Fruit fly (Drosophila melanogaster) whole organism, embryonic: ENCODE results near the gene CG31957.

Experiments
- Aef1 ChIP-seq: fragments of 200-800 bp; sonication (Bioruptor generic); IDR thresholded peaks from 3 replicates; pipeline ENCODE4 v1.3.6; 2022; ENCODE audit warnings: missing biosample characterization, missing genetic modification characterization
- CG10979 ChIP-seq: fragments of 200-800 bp; sonication (Bioruptor generic); optimal IDR thresholded peaks from 2 replicates; lab custom pipeline; 2018; ENCODE audit warnings: missing biosample characterization, mild to moderate bottlenecking, missing genetic modification characterization, moderate library complexity
- CG11504 ChIP-seq: fragments of 200-800 bp; sonication (Bioruptor generic); optimal IDR thresholded peaks from 3 replicates; lab custom pipeline; 2019; ENCODE audit warnings: missing biosample characterization, mild to moderate bottlenecking, missing genetic modification characterization, moderate library complexity
- CG12104 ChIP-seq: fragments of 200-800 bp; sonication (Bioruptor generic); optimal IDR thresholded peaks from 3 replicates; lab custom pipeline; 2016; ENCODE audit warnings: missing biosample characterization, missing genetic modification characterization
- CG12391 ChIP-seq: fragments of 200-800 bp; sonication (Bioruptor generic); optimal IDR thresholded peaks from 3 replicates; lab custom pipeline; 2018; ENCODE audit warnings: missing biosample characterization, mild to moderate bottlenecking, missing genetic modification characterization, moderate library complexity
- CG13424 ChIP-seq: fragments of 200-800 bp; sonication (Bioruptor generic); optimal IDR thresholded peaks from 2 replicates; lab custom pipeline; 2019; ENCODE audit warnings: missing biosample characterization, mild to moderate bottlenecking, missing genetic modification characterization, moderate library complexity
- CG14710 ChIP-seq: fragments of 200-800 bp; sonication (Bioruptor generic); optimal IDR thresholded peaks from 3 replicates; lab custom pipeline; 2019; ENCODE audit warnings: missing biosample characterization, mild to moderate bottlenecking, missing genetic modification characterization, moderate library complexity
- CG16815 ChIP-seq: fragments of 200-800 bp; sonication (Bioruptor generic); optimal IDR thresholded peaks from 3 replicates; lab custom pipeline; 2017; ENCODE audit warnings: missing biosample characterization, mild to moderate bottlenecking, missing genetic modification characterization
- CG17328 ChIP-seq: fragments of 200-800 bp; sonication (Bioruptor generic); IDR thresholded peaks from 2 replicates; pipeline ENCODE4 v1.3.6; 2022; ENCODE audit warnings: missing biosample characterization, missing genetic modification characterization
- CG2712 ChIP-seq: fragments of 200-800 bp; optimal IDR thresholded peaks from 3 replicates; lab custom pipeline; 2019; ENCODE audit warnings: missing biosample characterization, mild to moderate bottlenecking, missing genetic modification characterization, moderate library complexity
- CG30403 ChIP-seq: fragments of 200-800 bp; sonication (Bioruptor generic); optimal IDR thresholded peaks from 3 replicates; lab custom pipeline; 2016; ENCODE audit warnings: missing biosample characterization, missing genetic modification characterization
- CG3065 ChIP-seq: fragments of 200-800 bp; sonication (Bioruptor generic); optimal IDR thresholded peaks from 2 replicates; lab custom pipeline; 2016; ENCODE audit warnings: missing biosample characterization, missing genetic modification characterization
- CG31365 ChIP-seq: fragments of 200-800 bp; sonication (Bioruptor generic); optimal IDR thresholded peaks from 2 replicates; lab custom pipeline; 2018; ENCODE audit warnings: missing biosample characterization, mild to moderate bottlenecking, missing genetic modification characterization
- CG31441 ChIP-seq: fragments of 200-800 bp; sonication (Bioruptor generic); IDR thresholded peaks from 2 replicates; pipeline ENCODE4 v1.3.6; 2022; ENCODE audit warnings: missing biosample characterization, missing genetic modification characterization
- CG4404 ChIP-seq: fragments of 200-800 bp; sonication (Bioruptor generic); IDR thresholded peaks from 2 replicates; pipeline ENCODE4 v1.3.6; 2022; ENCODE audit warnings: missing biosample characterization, missing genetic modification characterization
- CG4820 ChIP-seq: fragments of 200-800 bp; sonication (Bioruptor generic); optimal IDR thresholded peaks from 3 replicates; lab custom pipeline; 2016; ENCODE audit warnings: missing biosample characterization, missing genetic modification characterization
- CG6689 ChIP-seq: fragments of 200-800 bp; sonication (Bioruptor generic); IDR thresholded peaks from 2 replicates; pipeline ENCODE4 v1.3.6; 2022; ENCODE audit warnings: missing biosample characterization, missing genetic modification characterization
- CG7372 ChIP-seq: fragments of 200-800 bp; sonication (Bioruptor generic); IDR thresholded peaks from 2 replicates; pipeline ENCODE4 v1.3.6; 2022; ENCODE audit warnings: missing biosample characterization, missing genetic modification characterization
- CG8478 ChIP-seq: fragments of >200 bp; optimal IDR thresholded peaks from 2 replicates; lab custom pipeline; 2018
- CG8765 ChIP-seq: fragments of 200-800 bp; sonication (Bioruptor generic); IDR thresholded peaks from 2 replicates; pipeline ENCODE4 v1.3.6; 2022; ENCODE audit warnings: missing biosample characterization, missing genetic modification characterization
- CoRest ChIP-seq: fragments of 200-800 bp; sonication (Bioruptor generic); optimal IDR thresholded peaks from 3 replicates; lab custom pipeline; 2018; ENCODE audit warnings: missing biosample characterization, mild to moderate bottlenecking, missing genetic modification characterization, moderate library complexity
- E2f1 ChIP-seq: fragments of 200-800 bp; sonication (Bioruptor generic); IDR thresholded peaks from 2 replicates; pipeline ENCODE4 v1.3.6; 2022; ENCODE audit warnings: missing biosample characterization, missing genetic modification characterization
- Ets65A ChIP-seq: fragments of 200-800 bp; sonication (Bioruptor generic); peaks from one replicate; lab custom pipeline; 2016; ENCODE audit warnings: missing biosample characterization, missing genetic modification characterization
- HLH3B ChIP-seq: fragments of 200-800 bp; sonication (Bioruptor generic); IDR thresholded peaks from 2 replicates; pipeline ENCODE4 v1.3.6; 2022; ENCODE audit warnings: missing biosample characterization, missing genetic modification characterization
- Jarid2 ChIP-seq: fragments of 200-800 bp; sonication (Bioruptor generic); optimal IDR thresholded peaks from 3 replicates; lab custom pipeline; 2017; ENCODE audit warnings: mild to moderate bottlenecking, missing biosample characterization, missing genetic modification reagents, missing genetic modification characterization
- Med ChIP-seq: fragments of 200-800 bp; sonication (Bioruptor generic); peaks from one replicate; lab custom pipeline; 2016; ENCODE audit warnings: missing biosample characterization, missing genetic modification characterization, mild to moderate bottlenecking, inconsistent platforms, moderate library complexity
- Meics ChIP-seq: fragments of 200-800 bp; sonication (Bioruptor generic); optimal IDR thresholded peaks from 2 replicates; lab custom pipeline; 2017; ENCODE audit warnings: missing biosample characterization, mild to moderate bottlenecking, missing genetic modification characterization
- Oli ChIP-seq: fragments of 200-800 bp; sonication (Bioruptor generic); optimal IDR thresholded peaks from 2 replicates; lab custom pipeline; 2018; ENCODE audit warnings: missing biosample characterization, mild to moderate bottlenecking, missing genetic modification characterization, moderate library complexity
- Ptx1 ChIP-seq: fragments of 200-800 bp; sonication (Bioruptor generic); IDR thresholded peaks from 2 replicates; pipeline ENCODE4 v1.3.6; 2022; ENCODE audit warnings: missing biosample characterization, missing genetic modification characterization
- Six4 ChIP-seq: fragments of 200-800 bp; sonication (Bioruptor generic); optimal IDR thresholded peaks from 2 replicates; lab custom pipeline; 2016; ENCODE audit warnings: missing biosample characterization, missing genetic modification characterization
- Sox102F ChIP-seq: fragments of 200-800 bp; sonication (Bioruptor generic); optimal IDR thresholded peaks from 2 replicates; lab custom pipeline; 2018; ENCODE audit warnings: missing biosample characterization, mild to moderate bottlenecking, missing genetic modification characterization, moderate library complexity
- Sry-β ChIP-seq: fragments of 200-800 bp; sonication (Bioruptor generic); optimal IDR thresholded peaks from 2 replicates; lab custom pipeline; 2018; ENCODE audit warnings: missing biosample characterization, mild to moderate bottlenecking, missing genetic modification characterization, moderate library complexity
- ara ChIP-seq: fragments of 200-800 bp; sonication (Bioruptor generic); IDR thresholded peaks from 2 replicates; pipeline ENCODE4 v1.3.6; 2022; ENCODE audit warnings: missing biosample characterization, missing genetic modification characterization
- chif ChIP-seq, 2 experiments: fragments of 200-800 bp; sonication (Bioruptor generic); optimal IDR thresholded peaks; 3 replicates each; lab custom pipeline; 2016; ENCODE audit warnings: missing biosample characterization in 2 of 2, missing genetic modification characterization in 2 of 2
- dmrt11E ChIP-seq: fragments of 200-800 bp; sonication (Bioruptor generic); optimal IDR thresholded peaks from 3 replicates; lab custom pipeline; 2018; ENCODE audit warnings: missing biosample characterization, mild to moderate bottlenecking, missing genetic modification characterization, moderate library complexity
- fd102C ChIP-seq: fragments of 200-800 bp; sonication (Bioruptor generic); optimal IDR thresholded peaks from 2 replicates; lab custom pipeline; 2018; ENCODE audit warnings: missing biosample characterization, mild to moderate bottlenecking, missing genetic modification characterization, moderate library complexity
- fd96Cb ChIP-seq: fragments of 200-800 bp; sonication (Bioruptor generic); optimal IDR thresholded peaks from 2 replicates; lab custom pipeline; 2018; ENCODE audit warnings: missing biosample characterization, mild to moderate bottlenecking, missing genetic modification characterization, moderate library complexity
- ken ChIP-seq: fragments of 200-800 bp; sonication (Bioruptor generic); IDR thresholded peaks from 3 replicates; pipeline ENCODE4 v1.3.6; 2022; ENCODE audit warnings: missing biosample characterization, missing genetic modification characterization
- lola ChIP-seq, 3 experiments: fragments of >200 bp in 2 of 3; fragments of 200-800 bp in 1 of 3; sonication (Bioruptor generic) in 1 of 3; optimal IDR thresholded peaks; 2 replicates each; lab custom pipeline; 2017 to 2019; ENCODE audit warnings: missing biosample characterization in 3 of 3, missing genetic modification characterization in 3 of 3, mild to moderate bottlenecking in 1 of 3, moderate library complexity in 1 of 3
- nau ChIP-seq: fragments of 200-800 bp; sonication (Bioruptor generic); optimal IDR thresholded peaks from 3 replicates; lab custom pipeline; 2017; ENCODE audit warnings: missing biosample characterization, mild to moderate bottlenecking, missing genetic modification characterization, missing genetic modification reagents
- phol ChIP-seq: fragments of 200-800 bp; sonication (Bioruptor generic); optimal IDR thresholded peaks from 3 replicates; lab custom pipeline; 2018; ENCODE audit warnings: missing biosample characterization, mild to moderate bottlenecking, missing genetic modification characterization, moderate library complexity
- prd ChIP-seq, 3 experiments: fragments of >200 bp in 2 of 3; fragments of 200-800 bp in 1 of 3; sonication (Bioruptor generic) in 1 of 3; optimal IDR thresholded peaks in 2 of 3; IDR thresholded peaks in 1 of 3; 2 replicates in 2 of 3; 3 replicates in 1 of 3; pipeline versions ENCODE4 v1.3.6 to Lab custom; 2017 to 2022; ENCODE audit warnings: missing biosample characterization in 1 of 3, missing genetic modification characterization in 1 of 3
- salm ChIP-seq: fragments of 200-800 bp; sonication (Bioruptor generic); optimal IDR thresholded peaks from 2 replicates; lab custom pipeline; 2018; ENCODE audit warnings: missing biosample characterization, mild to moderate bottlenecking, missing genetic modification characterization
- sc ChIP-seq, 3 experiments: fragments of >200 bp in 2 of 3; fragments of 200-800 bp in 1 of 3; sonication (Bioruptor generic) in 1 of 3; optimal IDR thresholded peaks; 2 replicates in 2 of 3; 3 replicates in 1 of 3; lab custom pipeline; 2017; ENCODE audit warnings: mild to moderate bottlenecking in 1 of 3, missing biosample characterization in 1 of 3, missing genetic modification characterization in 1 of 3, missing genetic modification reagents in 1 of 3
- sens ChIP-seq: fragments of 200-800 bp; sonication (Bioruptor generic); peaks from one replicate; lab custom pipeline; 2016; ENCODE audit warnings: missing biosample characterization, missing genetic modification characterization
- sisA ChIP-seq: fragments of 200-800 bp; sonication (Bioruptor generic); IDR thresholded peaks from 2 replicates; pipeline ENCODE4 v1.3.6; 2022; ENCODE audit warnings: missing biosample characterization, missing genetic modification characterization
- vvl ChIP-seq: fragments of 200-800 bp; sonication (Bioruptor generic); IDR thresholded peaks from 2 replicates; pipeline ENCODE4 v1.3.6; 2022; ENCODE audit warnings: missing biosample characterization, missing genetic modification characterization
- zen ChIP-seq: fragments of 200-800 bp; sonication (Bioruptor generic); optimal IDR thresholded peaks from 3 replicates; lab custom pipeline; 2018; ENCODE audit warnings: missing biosample characterization, mild to moderate bottlenecking, missing genetic modification characterization, moderate library complexity
- zf30C ChIP-seq: fragments of 200-800 bp; sonication (Bioruptor generic); optimal IDR thresholded peaks from 3 replicates; lab custom pipeline; 2018; ENCODE audit warnings: missing biosample characterization, mild to moderate bottlenecking, missing genetic modification characterization

CG31957 gene

DNA sequence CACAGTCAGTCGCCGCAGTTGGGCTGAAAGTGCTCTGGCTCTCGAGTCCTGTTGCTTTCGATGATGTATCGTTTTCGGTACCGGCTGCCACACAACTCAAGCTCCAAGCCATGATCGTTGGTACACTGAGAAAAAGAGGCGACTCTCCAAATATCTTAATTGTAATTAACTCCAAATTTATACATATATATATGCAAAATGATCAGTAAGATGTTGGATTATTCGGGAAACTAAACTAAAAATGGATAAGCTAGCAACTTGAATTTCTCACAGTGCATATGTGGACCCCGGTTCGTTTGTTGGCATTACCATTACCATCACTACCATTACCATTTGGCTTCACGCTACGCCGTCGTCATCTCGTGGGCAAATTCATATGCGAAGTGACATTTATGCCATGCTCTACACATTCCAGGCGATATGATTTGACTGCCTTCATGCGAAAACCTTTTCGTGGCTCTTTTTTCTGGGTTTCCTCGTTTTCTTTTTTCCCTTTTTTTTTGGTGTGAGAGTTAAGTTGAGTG, 18.7 kb downstream of the CG31957 start:
- TF ChIP-seq nau (GFP tag; lab: Kevin White, UChicago): no peak
- peak; percentile 2 for TF ChIP-seq CG16815 (GFP tag; lab: Kevin White, UChicago)
- no peak for TF ChIP-seq CG8478 (lab: Kevin White, UChicago)
- 0 out of 2 replicates have a peak, but pooled peaks have one; percentile 27 for TF ChIP-seq CG6689
- peak; percentile 45 for TF ChIP-seq CG4404 (GFP tag; lab: Robert Waterston, UW)
- peak; percentile 31; the same call in 1 of the 2 replicates for TF ChIP-seq CG31441
- no peak for TF ChIP-seq CG7372 (GFP tag; lab: Robert Waterston, UW)
- TF ChIP-seq CG17328 (GFP tag; lab: Robert Waterston, UW): peak; percentile 48; the same call in 1 of the 2 replicates
- TF ChIP-seq CG31365 (tag; lab: Kevin White, UChicago): no peak
- TF ChIP-seq dmrt11E (tag; lab: Kevin White, UChicago): peak; percentile 67
- TF ChIP-seq E2f1 (GFP tag; lab: Robert Waterston, UW): peak; percentile 7; the same call in 1 of the 2 replicates
- peak; percentile 13 for TF ChIP-seq zf30C (GFP tag; lab: Kevin White, UChicago)
- 0 out of 2 replicates have a peak, but pooled peaks have one; percentile 14 for TF ChIP-seq Ptx1
- peak; percentile 73 for TF ChIP-seq sens (GFP tag; lab: Kevin White, UChicago)
- no peak for TF ChIP-seq sc (optimal IDR thresholded peaks at IDR 0.05; lab: Kevin White, UChicago)
- TF ChIP-seq sc (GFP tag; optimal IDR thresholded peaks at IDR 0.05; lab: Kevin White, UChicago): no peak
- no peak for TF ChIP-seq fd102C (GFP tag; lab: Kevin White, UChicago)
- no peak for TF ChIP-seq CG30403 (GFP tag; lab: Kevin White, UChicago)
- TF ChIP-seq lola (GFP tag; optimal IDR thresholded peaks at IDR 0.05; lab: Kevin White, UChicago): peak in 1 of 3 experiments; percentile 7
- TF ChIP-seq Sry-β (GFP tag; lab: Kevin White, UChicago): no peak
- TF ChIP-seq ken (GFP tag; lab: Robert Waterston, UW): 0 out of 3 replicates have a peak, but pooled peaks have one; percentile 14
- peak; percentile 2 for TF ChIP-seq CG13424 (tag; lab: Kevin White, UChicago)
- TF ChIP-seq Jarid2 (GFP tag; lab: Kevin White, UChicago): no peak
- TF ChIP-seq CG14710 (tag; lab: Kevin White, UChicago): peak; percentile 30
- peak; percentile 44 for TF ChIP-seq CG10979 (tag; lab: Kevin White, UChicago)
- no peak for TF ChIP-seq CG8765 (GFP tag; lab: Robert Waterston, UW)
- TF ChIP-seq chif (GFP tag; optimal IDR thresholded peaks at IDR 0.05; lab: Kevin White, UChicago): peak in 1 of 2 experiments; percentile 4
- TF ChIP-seq CoRest: peak; percentile 2
- peak; percentile 19 for TF ChIP-seq CG4820
- TF ChIP-seq HLH3B: 0 out of 2 replicates have a peak, but pooled peaks have one; percentile 5
- TF ChIP-seq Aef1 (GFP tag; lab: Robert Waterston, UW): no peak
- peak; percentile 5 for TF ChIP-seq fd96Cb
- peak; percentile 11 for TF ChIP-seq Sox102F
- no peak for TF ChIP-seq salm (tag; lab: Kevin White, UChicago)
- no peak for TF ChIP-seq CG12104
- peak; percentile 22; the same call in 1 of the 2 replicates for TF ChIP-seq sisA
- TF ChIP-seq Med (GFP tag; lab: Kevin White, UChicago): peak; percentile 25
- TF ChIP-seq CG11504 (tag; lab: Kevin White, UChicago): peak; percentile 20
- no peak for TF ChIP-seq Oli (tag; lab: Kevin White, UChicago)
- TF ChIP-seq prd (optimal IDR thresholded peaks at IDR 0.05; lab: Kevin White, UChicago): no peak
- TF ChIP-seq prd (GFP tag; IDR thresholded peaks at IDR 0.05; lab: Robert Waterston, UW): peak; percentile 71
- TF ChIP-seq phol (tag; lab: Kevin White, UChicago): peak; percentile 29
- no peak for TF ChIP-seq CG3065 (GFP tag; lab: Kevin White, UChicago)
- TF ChIP-seq CG12391 (tag; lab: Kevin White, UChicago): peak; percentile 4
- peak; percentile 26; the same call in 1 of the 2 replicates for TF ChIP-seq ara (GFP tag; lab: Robert Waterston, UW)
- TF ChIP-seq CG2712 (tag; lab: Kevin White, UChicago): peak; percentile 35
- TF ChIP-seq Six4 (GFP tag; lab: Kevin White, UChicago): no peak
- TF ChIP-seq zen (tag; lab: Kevin White, UChicago): peak; percentile 44
- peak; percentile 88 for TF ChIP-seq Ets65A (GFP tag; lab: Kevin White, UChicago)
- peak; percentile 41; the same call in 1 of the 2 replicates for TF ChIP-seq vvl
- TF ChIP-seq Meics (GFP tag; lab: Kevin White, UChicago): no peak
